Worm (Caenorhabditis elegans): ENCODE measurements around the gene math-34.
"Not testable (repeated sequence)": the region's sequence is repeated elsewhere in the genome, so short reads cannot be mapped to it uniquely, and the experiment has no call there.

The math-34 gene

ce11 chrII:1028602-1029001, at the start of gene math-34:
math-34 (plus strand) TSS chrII:1028972.
- TF ChIP-seq unc-62 (GFP tag; optimal IDR thresholded peaks at IDR 0.05): no peak

- no peak for TF ChIP-seq unc-62 (GFP tag; optimal IDR thresholded peaks at IDR 0.05)
Measured at ce11 chrII:979135-979534, 49.6 kb upstream of the math-34 start, which contains the start of the genes fbxc-17 and fbxc-15. fbxc-17 (minus strand) TSS chrII:979235. fbxc-15 (plus strand) TSS chrII:979423.

- no peak for TF ChIP-seq unc-62 (GFP tag; optimal IDR thresholded peaks at IDR 0.05)
Measured at ce11 chrII:982842-983241, 45.9 kb upstream of the math-34 start, which contains the start of gene srh-274. srh-274 (plus strand) TSS chrII:983142.

ce11 chrII:985703-986102, 43.1 kb upstream of the math-34 start, which contains the start of gene fbxc-40:
fbxc-40 (plus strand) TSS chrII:986003.
- TF ChIP-seq unc-62 (GFP tag; optimal IDR thresholded peaks at IDR 0.05): not testable (repeated sequence)

ce11 chrII:988437-988836, 40.3 kb upstream of the math-34 start, which contains the start of gene fbxc-39:
fbxc-39 (plus strand) TSS chrII:988737.
- no peak for TF ChIP-seq unc-62 (GFP tag; optimal IDR thresholded peaks at IDR 0.05)

ce11 chrII:991300-991699, 37.5 kb upstream of the math-34 start, which contains the start of gene fbxc-42:
fbxc-42 (plus strand) TSS chrII:991600.
- TF ChIP-seq unc-62 (GFP tag; optimal IDR thresholded peaks at IDR 0.05): no peak

- not testable (repeated sequence) for TF ChIP-seq unc-62 (GFP tag; optimal IDR thresholded peaks at IDR 0.05)
Measured at ce11 chrII:994231-994630, 34.5 kb upstream of the math-34 start, which contains the start of gene F45D11.7. F45D11.7 (plus strand) TSS chrII:994531.

ce11 chrII:996112-996511, 32.7 kb upstream of the math-34 start, which contains the start of gene F45D11.11:
F45D11.11 (minus strand) TSS chrII:996212.
- not testable (repeated sequence) for TF ChIP-seq unc-62 (GFP tag; optimal IDR thresholded peaks at IDR 0.05)

ce11 chrII:999493-999892, 29.3 kb upstream of the math-34 start, which contains the start of gene fbxb-29:
fbxb-29 (minus strand) TSS chrII:999593.
- no peak for TF ChIP-seq unc-62 (GFP tag; optimal IDR thresholded peaks at IDR 0.05)

ce11 chrII:1001351-1001750, 27.4 kb upstream of the math-34 start, which contains the start of the genes fbxb-30 and F45D11.5:
fbxb-30 (minus strand) TSS chrII:1001451.
F45D11.5 (plus strand) TSS chrII:1001702.
- TF ChIP-seq unc-62 (GFP tag; optimal IDR thresholded peaks at IDR 0.05): no peak

ce11 chrII:1006375-1006774, 22.4 kb upstream of the math-34 start, which contains the start of gene F45D11.14:
F45D11.14 (minus strand) TSS chrII:1006475.
- TF ChIP-seq unc-62 (GFP tag; optimal IDR thresholded peaks at IDR 0.05): not testable (repeated sequence)

- TF ChIP-seq unc-62 (GFP tag; optimal IDR thresholded peaks at IDR 0.05): not testable (repeated sequence)
Measured at ce11 chrII:1024684-1025083, 4.1 kb upstream of the math-34 start, which contains the start of gene btb-11. btb-11 (minus strand) TSS chrII:1024784.

ce11 chrII:1026670-1027069, 2.1 kb upstream of the math-34 start, which contains the start of gene M01D1.12:
M01D1.12 (plus strand) TSS chrII:1026970.
- TF ChIP-seq unc-62 (GFP tag; optimal IDR thresholded peaks at IDR 0.05): no peak

ce11 chrII:1040464-1040863, 11.7 kb downstream of the math-34 start, which contains the start of gene fbxb-39:
fbxb-39 (minus strand) TSS chrII:1040564.
- TF ChIP-seq unc-62 (GFP tag; optimal IDR thresholded peaks at IDR 0.05): no peak

- TF ChIP-seq unc-62 (GFP tag; optimal IDR thresholded peaks at IDR 0.05): no peak
Measured at ce11 chrII:1042227-1042626, 13.5 kb downstream of the math-34 start, which contains the start of gene fbxb-41. fbxb-41 (minus strand) TSS chrII:1042327.

- not testable (repeated sequence) for TF ChIP-seq unc-62 (GFP tag; optimal IDR thresholded peaks at IDR 0.05)
Measured at ce11 chrII:1043932-1044331, 15.2 kb downstream of the math-34 start, which contains the start of gene fbxb-45. fbxb-45 (minus strand) TSS chrII:1044032.

- TF ChIP-seq unc-62 (GFP tag; optimal IDR thresholded peaks at IDR 0.05): no peak
Measured at ce11 chrII:1045692-1046091, 16.9 kb downstream of the math-34 start, which contains the start of gene str-148. str-148 (plus strand) TSS chrII:1045992.

All from whole organism, dauer.